Worm (Caenorhabditis elegans): ENCODE measurements around the gene R74.2.

Gene R74.2

DNA sequence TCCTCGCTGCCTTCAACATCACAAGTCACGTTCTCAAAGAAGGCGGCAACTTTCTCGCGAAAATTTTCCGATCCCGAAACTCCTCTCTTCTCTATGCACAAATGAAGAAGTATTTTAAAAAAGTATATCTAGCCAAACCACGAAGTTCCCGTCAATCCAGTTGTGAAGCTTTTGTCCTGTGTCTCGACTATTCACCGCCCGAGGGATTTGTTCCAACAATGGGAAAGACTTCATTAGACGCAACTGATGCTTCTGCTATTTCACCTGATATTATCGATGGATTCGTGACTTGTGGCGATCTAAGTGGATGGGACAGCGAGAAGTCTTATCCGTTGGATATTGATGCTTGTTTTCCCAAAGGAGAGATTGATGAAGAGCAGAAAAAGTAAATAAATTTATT, 17.0 kb downstream of the R74.2 start:
- TF ChIP-seq mdl-1 (tag; optimal IDR thresholded peaks at IDR 0.05): no peak
- TF ChIP-seq lim-7 (GFP tag; IDR thresholded peaks at IDR 0.05): no peak
- no peak for TF ChIP-seq unc-130 (GFP tag; optimal IDR thresholded peaks at IDR 0.05)
- no peak for TF ChIP-seq nhr-76 (tag; optimal IDR thresholded peaks at IDR 0.05)
- peak; percentile 94 for TF ChIP-seq aha-1 (tag)
- no peak for TF ChIP-seq lin-13 (GFP tag; optimal IDR thresholded peaks at IDR 0.05)

DNA sequence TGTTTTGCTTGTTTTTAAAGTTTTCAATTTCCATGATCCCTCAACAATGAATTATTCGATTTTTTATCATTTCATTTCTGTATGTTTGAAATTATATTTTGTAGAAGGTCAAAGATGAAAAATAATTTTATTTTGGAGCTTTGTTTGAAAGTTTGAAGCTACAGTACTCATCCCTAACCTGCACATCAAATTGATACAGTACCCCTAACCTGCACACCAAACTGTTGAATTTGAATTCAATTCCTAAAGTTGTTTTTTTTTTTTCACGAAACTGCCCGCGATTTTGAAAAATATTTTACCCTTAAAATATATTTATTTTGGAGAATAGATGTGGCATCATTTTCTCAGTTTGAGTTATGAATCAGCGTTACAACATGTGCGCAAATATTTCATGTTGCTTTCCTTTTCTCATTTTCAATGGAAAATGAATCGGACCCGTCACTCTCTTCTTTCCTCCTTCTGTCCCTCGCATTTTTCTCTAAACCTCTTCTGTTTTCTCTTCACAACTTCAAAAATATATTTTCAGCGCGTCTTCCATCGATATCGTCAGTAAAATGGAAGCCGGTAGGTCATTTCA, 17.9 kb downstream of the R74.2 start, which contains the start of gene R74.8:
Gene R74.8 (plus strand): TSS at position 527 of the 577 bp plus-strand sequence.
- no peak for TF ChIP-seq ztf-7 (tag; optimal IDR thresholded peaks at IDR 0.05)
- no peak for TF ChIP-seq ceh-28 (tag; optimal IDR thresholded peaks at IDR 0.05)
- TF ChIP-seq daf-12 (tag; optimal IDR thresholded peaks at IDR 0.05): no peak
- TF ChIP-seq F49E8.2 (tag; optimal IDR thresholded peaks at IDR 0.05; ENCODE audit: borderline replicate concordance): peak; percentile 19
- peak; percentile 67 for TF ChIP-seq unc-130 (GFP tag; optimal IDR thresholded peaks at IDR 0.05)
- no peak for TF ChIP-seq nhr-237 (tag; optimal IDR thresholded peaks at IDR 0.05)
- TF ChIP-seq daf-8 (GFP tag; IDR thresholded peaks at IDR 0.05): no peak
- TF ChIP-seq Y48G9A.11 (GFP tag; IDR thresholded peaks at IDR 0.05): peak; percentile 79
- TF ChIP-seq ZK546.5 (tag; optimal IDR thresholded peaks at IDR 0.05): no peak
- TF ChIP-seq lsy-2 (tag; optimal IDR thresholded peaks at IDR 0.05): peak in 1 of 2 experiments; percentile 79
- TF ChIP-seq lin-38 (GFP tag; IDR thresholded peaks at IDR 0.05): peak; percentile 25

- 0 out of 2 replicates have a peak, but pooled peaks have one; percentile 18 for TF ChIP-seq Y48G9A.11 (GFP tag; IDR thresholded peaks at IDR 0.05)
- TF ChIP-seq F37D6.2 (tag; optimal IDR thresholded peaks at IDR 0.05): no peak
Measured at ce11 chrIII:4208210-4208609, 20.2 kb downstream of the R74.2 start.

DNA sequence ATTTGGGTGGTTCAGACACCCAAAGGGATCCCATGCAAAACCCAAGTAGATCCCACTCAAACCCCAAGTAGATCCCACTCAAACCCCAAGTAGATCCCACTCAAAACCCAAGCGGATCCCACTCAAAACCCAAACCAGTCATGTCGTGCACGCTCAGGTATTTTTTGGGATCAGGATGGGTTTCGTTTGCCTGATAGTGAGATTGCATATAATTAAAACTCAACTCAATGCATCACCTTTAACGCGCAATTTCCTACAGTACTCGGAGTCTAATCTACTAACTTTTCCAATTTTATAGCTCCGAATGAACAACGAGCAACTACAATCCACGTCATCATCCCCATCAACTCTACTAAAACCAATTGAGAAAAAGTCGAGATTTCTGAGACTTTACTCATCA, 21.2 kb downstream of the R74.2 start, which contains the start of gene phlp-2:
Gene phlp-2 (plus strand): TSS at position 301 of the 400 bp plus-strand sequence.
- TF ChIP-seq unc-39 (tag; optimal IDR thresholded peaks at IDR 0.05): no peak
- no peak for TF ChIP-seq hif-1 (tag; optimal IDR thresholded peaks at IDR 0.05)

DNA sequence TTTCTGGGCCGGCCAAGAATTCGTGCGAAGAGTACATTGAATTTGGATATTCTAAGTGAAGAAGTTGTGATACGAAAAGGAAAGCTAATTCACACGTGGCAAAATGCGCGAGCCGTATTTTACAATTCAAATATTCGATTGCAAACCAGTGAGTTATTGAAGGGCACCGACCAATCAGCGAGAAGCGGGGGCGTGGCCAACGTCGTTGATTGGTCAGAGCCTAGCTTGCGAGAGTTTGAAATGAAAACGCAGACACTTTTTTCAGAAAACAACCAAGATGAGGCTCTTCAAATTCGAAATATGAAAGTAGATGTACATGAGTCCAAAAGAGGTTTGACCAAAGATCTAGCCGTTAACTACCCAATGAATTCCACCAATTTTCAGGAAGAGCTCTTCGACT, 22.7 kb downstream of the R74.2 start:
- TF ChIP-seq mxl-3 (GFP tag; optimal IDR thresholded peaks at IDR 0.05) (no peak), Y75B8A.6 (GFP tag; IDR thresholded peaks at IDR 0.05) (no peak), hmg-1.1 (GFP tag; IDR thresholded peaks at IDR 0.05) (no peak), lin-13 (GFP tag; optimal IDR thresholded peaks at IDR 0.05) (no peak)

DNA sequence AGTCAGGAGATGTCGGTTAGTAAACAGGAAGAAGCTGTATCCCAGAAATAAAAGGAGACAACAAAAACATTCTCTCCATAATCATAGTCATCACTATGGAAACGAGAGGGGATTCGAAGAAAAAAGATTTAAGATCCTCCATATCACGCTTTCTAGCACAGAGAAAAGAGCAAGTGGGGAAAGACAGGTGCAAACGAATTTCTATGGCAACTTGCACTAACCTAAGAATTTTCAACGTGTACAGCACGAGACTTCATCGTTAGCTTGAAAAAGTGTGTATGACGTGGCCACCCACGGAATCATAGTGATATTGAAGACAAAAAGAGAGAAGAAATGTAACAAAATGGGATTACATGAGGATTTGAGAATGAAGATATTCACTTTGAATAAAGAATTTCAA, 32.9 kb downstream of the R74.2 start:
- TF ChIP-seq mep-1 (tag; optimal IDR thresholded peaks at IDR 0.05): no peak
- peak; percentile 50 for TF ChIP-seq nhr-11 (tag; optimal IDR thresholded peaks at IDR 0.05)

DNA sequence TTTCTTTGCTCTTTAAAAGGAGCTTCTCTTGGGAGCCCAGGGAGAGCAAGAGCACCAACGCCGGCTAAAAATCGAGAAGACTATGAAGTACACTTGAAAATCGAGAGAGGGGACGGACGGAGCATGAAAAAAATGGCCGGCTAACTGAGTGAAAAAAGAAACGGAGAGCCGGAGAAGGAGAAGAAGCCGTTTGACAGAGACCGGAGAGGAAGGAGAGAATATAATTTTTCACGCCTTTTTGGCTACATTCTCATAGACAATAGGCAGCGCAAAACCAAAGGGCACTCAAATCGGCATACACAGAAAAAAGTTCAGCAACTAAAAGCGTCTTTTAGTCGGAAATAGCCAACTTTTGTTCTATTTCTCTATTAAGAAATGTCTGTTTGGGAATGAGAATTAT, 33.6 kb downstream of the R74.2 start:
- TF ChIP-seq aha-1 (tag): peak; percentile 91
- TF ChIP-seq hmg-1.1 (GFP tag; IDR thresholded peaks at IDR 0.05): peak; percentile 64
- TF ChIP-seq zfp-2 (tag; optimal IDR thresholded peaks at IDR 0.05): no peak

DNA sequence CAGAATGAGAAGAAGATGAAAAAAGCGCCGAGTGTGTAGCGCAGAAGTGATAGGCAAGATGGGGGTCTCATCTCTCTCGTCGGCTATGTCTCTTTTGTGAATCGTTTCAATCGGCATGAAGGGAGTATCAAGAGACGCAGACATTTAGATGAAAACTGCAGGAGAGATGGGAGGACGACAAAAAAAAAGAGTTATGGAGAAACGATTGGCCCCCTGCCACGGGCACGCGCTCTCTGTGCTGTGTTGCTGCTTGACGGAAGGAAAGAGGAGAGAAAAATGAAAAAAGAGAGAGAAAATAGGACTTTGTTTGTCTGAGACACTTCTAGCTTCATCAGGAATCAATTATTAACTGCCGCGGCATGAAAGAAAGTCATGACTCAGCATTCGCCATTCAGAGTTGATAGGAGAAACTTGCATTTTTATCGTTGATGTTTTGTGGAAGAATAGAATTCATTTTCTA, 35.7 kb downstream of the R74.2 start:
- TF ChIP-seq ceh-32 (tag; optimal IDR thresholded peaks at IDR 0.05; ENCODE audit: poor library complexity): peak; percentile 50
- peak; percentile 7 for TF ChIP-seq F10B5.3 (tag; optimal IDR thresholded peaks at IDR 0.05)
- TF ChIP-seq lin-38 (GFP tag; IDR thresholded peaks at IDR 0.05): peak; percentile 48
- TF ChIP-seq zfp-2 (tag; optimal IDR thresholded peaks at IDR 0.05): peak; percentile 1
- no peak for TF ChIP-seq ceh-62 (tag; optimal IDR thresholded peaks at IDR 0.05)
- TF ChIP-seq nhr-11 (tag; optimal IDR thresholded peaks at IDR 0.05): peak; percentile 96
- peak; percentile 15; the same call in 1 of the 2 replicates for TF ChIP-seq pha-4 (GFP tag; IDR thresholded peaks at IDR 0.05)
- no peak for TF ChIP-seq pha-4 (tag; optimal IDR thresholded peaks at IDR 0.05)
- peak; percentile 79 for TF ChIP-seq nhr-77 (tag; optimal IDR thresholded peaks at IDR 0.05)
- no peak for TF ChIP-seq daf-19 (GFP tag; conservative IDR thresholded peaks at IDR 0.05)
- no peak for TF ChIP-seq F26F4.8 (GFP tag; conservative IDR thresholded peaks at IDR 0.05)
- TF ChIP-seq nhr-6 (tag; optimal IDR thresholded peaks at IDR 0.05): peak; percentile 73
- TF ChIP-seq nhr-42 (GFP tag; IDR thresholded peaks at IDR 0.05): no peak
- peak; percentile 98 for TF ChIP-seq aha-1 (tag)
- no peak for TF ChIP-seq nhr-111 (GFP tag; optimal IDR thresholded peaks at IDR 0.05)
- TF ChIP-seq tra-1 (GFP tag; IDR thresholded peaks at IDR 0.05): peak; percentile 72; the same call in 1 of the 2 replicates
- no peak for TF ChIP-seq ztf-11 (tag; optimal IDR thresholded peaks at IDR 0.05)
